Worm (Caenorhabditis elegans) whole organism, midembryonic: Measurements from ENCODE around the gene fbxa-6.

Source experiments
- cog-1 ChIP-seq: sonication (generic microtip); optimal IDR thresholded peaks from 2 replicates; lab custom pipeline; 2016; ENCODE audit warnings: missing genetic modification characterization, missing compliant biosample characterization
- flt-1 ChIP-seq: fragments of 200-800 bp; sonication (Bioruptor generic); IDR thresholded peaks from 2 replicates; pipeline ENCODE4 v1.3.6; 2022; ENCODE audit warnings: missing genetic modification characterization, missing compliant biosample characterization
- klf-2 ChIP-seq: fragments of 200-800 bp; sonication (Bioruptor generic); conservative IDR thresholded peaks from 2 replicates; pipeline ENCODE4 v1.3.6; 2022; ENCODE audit warnings: missing genetic modification reagents, missing genetic modification characterization, missing compliant biosample characterization
- tab-1 ChIP-seq: fragments of 200-800 bp; sonication (Bioruptor generic); IDR thresholded peaks from 2 replicates; pipeline ENCODE4 v1.3.6; 2022; ENCODE audit warnings: missing genetic modification characterization, missing compliant biosample characterization
- ztf-29 ChIP-seq: fragments of 200-800 bp; sonication (Bioruptor generic); IDR thresholded peaks from 2 replicates; pipeline ENCODE4 v1.3.6; 2022; ENCODE audit warnings: missing genetic modification reagents, missing genetic modification characterization, missing compliant biosample characterization

DNA sequence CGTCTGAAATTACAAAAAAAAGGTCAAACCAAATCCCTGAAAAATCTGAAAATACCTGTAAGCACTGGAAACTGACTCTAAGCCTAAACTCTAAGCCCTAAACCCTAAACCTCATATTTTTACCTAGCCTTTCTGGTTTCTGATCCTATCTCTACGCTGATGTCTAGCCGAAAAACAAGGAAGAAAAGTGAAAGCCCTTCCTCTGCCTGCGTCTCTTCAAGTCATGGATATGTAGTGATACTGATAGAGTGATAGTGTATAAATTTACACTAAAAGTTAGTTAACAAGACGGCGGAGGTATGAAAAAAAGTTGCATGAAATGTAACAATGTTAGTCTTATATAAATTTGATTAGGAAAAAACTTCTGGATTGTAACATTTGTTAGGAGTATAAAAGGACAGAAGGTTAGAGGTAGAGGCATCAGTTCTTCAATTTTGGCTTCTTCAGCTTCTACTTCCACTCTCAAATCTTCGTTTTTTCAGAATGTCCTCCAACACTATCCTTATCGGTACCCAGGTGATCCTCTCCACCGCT, 37.8 kb upstream of the fbxa-6 start, which contains the start of gene col-88:
- TF ChIP-seq klf-2 (no peak), tab-1 (GFP tag; lab: Robert Waterston, UW) (no peak), flt-1 (GFP tag; lab: Robert Waterston, UW) (no peak), cog-1 (tag; lab: Kevin White, UChicago) (no peak), ztf-29 (GFP tag; lab: Robert Waterston, UW) (no peak)
